Worm (Caenorhabditis elegans) whole organism, L4 larva: ENCODE results near the gene rib-2.

Experiments
- F26F4.8 ChIP-seq: fragments of 200-800 bp; sonication (Bioruptor generic); conservative IDR thresholded peaks from 2 replicates; pipeline ENCODE4 v1.3.6; 2022; ENCODE audit warnings: missing genetic modification characterization, missing compliant biosample characterization
- F44E2.7 ChIP-seq: fragments of 200-800 bp; sonication (Bioruptor generic); IDR thresholded peaks from 2 replicates; pipeline ENCODE4 v2.1.2; 2022; ENCODE audit warnings: missing genetic modification characterization, missing compliant biosample characterization
- T26A8.4 ChIP-seq: fragments of 200-800 bp; sonication (Bioruptor generic); IDR thresholded peaks from 2 replicates; pipeline ENCODE4 v1.3.6; 2022; ENCODE audit warnings: missing genetic modification characterization, missing compliant biosample characterization
- ZK337.2 ChIP-seq: fragments of 200-800 bp; sonication (Bioruptor generic); IDR thresholded peaks from 2 replicates; pipeline ENCODE4 v1.3.6; 2022; ENCODE audit warnings: missing genetic modification reagents, missing genetic modification characterization, missing compliant biosample characterization
- aha-1 ChIP-seq: fragments of 150-350 bp; peaks from one replicate; lab custom pipeline; 2014; ENCODE audit warnings: missing biosample characterization, missing genetic modification characterization
- ceh-20 ChIP-seq: fragments of 200-800 bp; sonication (Bioruptor generic); IDR thresholded peaks from 2 replicates; pipeline ENCODE4 v1.3.6; 2022; ENCODE audit warnings: missing genetic modification reagents, missing genetic modification characterization, missing compliant biosample characterization
- ceh-44 ChIP-seq: fragments of 200-800 bp; sonication (Bioruptor generic); IDR thresholded peaks from 2 replicates; pipeline ENCODE4 v1.3.6; 2022; ENCODE audit warnings: missing genetic modification reagents, missing genetic modification characterization, missing compliant biosample characterization
- ceh-82 ChIP-seq: sonication (generic microtip); optimal IDR thresholded peaks from 2 replicates; lab custom pipeline; 2017; ENCODE audit warnings: missing biosample characterization, missing genetic modification characterization
- ctbp-1 ChIP-seq: fragments of 200-800 bp; sonication (Bioruptor generic); IDR thresholded peaks from 2 replicates; pipeline ENCODE4 v1.3.6; 2022; ENCODE audit warnings: missing genetic modification reagents, missing genetic modification characterization, missing compliant biosample characterization
- daf-16 ChIP-seq, 3 experiments: sonication (generic microtip); optimal IDR thresholded peaks; 2 replicates each; lab custom pipeline; 2016 to 2017; ENCODE audit warnings: missing genetic modification characterization in 3 of 3, missing genetic modification reagents in 3 of 3, mild to moderate bottlenecking in 2 of 3, missing compliant biosample characterization in 2 of 3, missing biosample characterization in 1 of 3, moderate library complexity in 1 of 3
- dmd-9 ChIP-seq: fragments of 200-800 bp; sonication (Bioruptor generic); IDR thresholded peaks from 2 replicates; pipeline ENCODE4 v1.3.6; 2022; ENCODE audit warnings: missing genetic modification reagents, missing genetic modification characterization, missing compliant biosample characterization
- dpl-1 ChIP-seq: fragments of 150-350 bp; optimal IDR thresholded peaks from 2 replicates; lab custom pipeline; 2014; ENCODE audit warnings: missing biosample characterization, missing genetic modification reagents, missing genetic modification characterization
- dve-1 ChIP-seq: sonication (generic microtip); optimal IDR thresholded peaks from 2 replicates; lab custom pipeline; 2017; ENCODE audit warnings: antibody characterized with exemption, mild to moderate bottlenecking, missing genetic modification characterization, missing compliant biosample characterization; ENCODE audit not compliant: insufficient read depth
- fkh-10 ChIP-seq: fragments of 150-350 bp; optimal IDR thresholded peaks from 2 replicates; lab custom pipeline; 2014; ENCODE audit warnings: missing biosample characterization, missing genetic modification reagents, missing genetic modification characterization
- gei-8 ChIP-seq: fragments of 200-800 bp; sonication (Bioruptor generic); optimal IDR thresholded peaks from 2 replicates; lab custom pipeline; 2018; ENCODE audit warnings: mild to moderate bottlenecking, missing genetic modification characterization, missing compliant biosample characterization
- hlh-11 ChIP-seq: fragments of 200-800 bp; sonication (Bioruptor generic); optimal IDR thresholded peaks from 2 replicates; lab custom pipeline; 2018; ENCODE audit warnings: mild to moderate bottlenecking, missing genetic modification characterization, missing compliant biosample characterization
- hmg-1.1 ChIP-seq: fragments of 200-800 bp; sonication (Bioruptor generic); IDR thresholded peaks from 2 replicates; pipeline ENCODE4 v1.3.6; 2022; ENCODE audit warnings: missing genetic modification reagents, missing genetic modification characterization, missing compliant biosample characterization
- jun-1 ChIP-seq: fragments of 150-350 bp; optimal IDR thresholded peaks from 2 replicates; lab custom pipeline; 2014; ENCODE audit warnings: missing biosample characterization, missing genetic modification reagents, missing genetic modification characterization
- lin-13 ChIP-seq: fragments of 150-350 bp; optimal IDR thresholded peaks from 2 replicates; lab custom pipeline; 2014; ENCODE audit warnings: missing biosample characterization, missing genetic modification reagents, missing genetic modification characterization
- lin-15B ChIP-seq: fragments of 150-350 bp; sonication (generic microtip); optimal IDR thresholded peaks from 3 replicates; lab custom pipeline; 2014; ENCODE audit warnings: missing biosample characterization, missing genetic modification characterization
- lin-29 ChIP-seq: fragments of 200-800 bp; sonication (Bioruptor generic); IDR thresholded peaks from 2 replicates; pipeline ENCODE4 v1.3.6; 2022; ENCODE audit warnings: missing genetic modification reagents, missing genetic modification characterization, missing compliant biosample characterization
- lin-38 ChIP-seq: fragments of 200-800 bp; sonication (Bioruptor generic); IDR thresholded peaks from 2 replicates; pipeline ENCODE4 v1.3.6; 2022; ENCODE audit warnings: missing genetic modification reagents, missing genetic modification characterization, missing compliant biosample characterization
- lir-3 ChIP-seq: sonication (generic microtip); optimal IDR thresholded peaks from 2 replicates; lab custom pipeline; 2016; ENCODE audit warnings: mild to moderate bottlenecking, missing genetic modification characterization, missing compliant biosample characterization
- lsy-2 ChIP-seq, 2 experiments: fragments of 150-350 bp in 1 of 2; sonication (generic microtip) in 1 of 2; optimal IDR thresholded peaks; 2 replicates each; lab custom pipeline; 2014 to 2017; ENCODE audit warnings: missing biosample characterization in 2 of 2, missing genetic modification characterization in 2 of 2
- madf-5 ChIP-seq, 2 experiments: fragments of 200-800 bp; sonication (Bioruptor generic); IDR thresholded peaks; 2 replicates each; pipeline ENCODE4 v1.3.6; 2022; ENCODE audit warnings: missing compliant biosample characterization in 2 of 2, missing genetic modification characterization in 2 of 2
- madf-9 ChIP-seq: fragments of 200-800 bp; sonication (Bioruptor generic); conservative IDR thresholded peaks from 2 replicates; pipeline ENCODE4 v1.3.6; 2022; ENCODE audit warnings: missing genetic modification reagents, missing genetic modification characterization, missing compliant biosample characterization
- mdl-1 ChIP-seq, 2 experiments: fragments of 150-350 bp in 1 of 2; sonication (generic microtip) in 1 of 2; optimal IDR thresholded peaks; 2 replicates each; lab custom pipeline; 2014 to 2017; ENCODE audit warnings: missing biosample characterization in 2 of 2, missing genetic modification characterization in 2 of 2
- mep-1 ChIP-seq: fragments of 150-350 bp; sonication (generic microtip); optimal IDR thresholded peaks from 3 replicates; lab custom pipeline; 2014; ENCODE audit warnings: missing biosample characterization, missing genetic modification characterization
- mes-2 ChIP-seq: sonication (generic microtip); optimal IDR thresholded peaks from 2 replicates; lab custom pipeline; 2016; ENCODE audit warnings: missing genotype, mild to moderate bottlenecking, missing genetic modification characterization, missing compliant biosample characterization; ENCODE audit not compliant: poor library complexity, severe bottlenecking
- mxl-2 ChIP-seq: fragments of 200-800 bp; sonication (Bioruptor generic); conservative IDR thresholded peaks from 2 replicates; pipeline ENCODE4 v1.3.6; 2022; ENCODE audit warnings: missing genetic modification reagents, missing genetic modification characterization, missing compliant biosample characterization
- mxl-3 ChIP-seq: fragments of 200-800 bp; sonication (Bioruptor generic); optimal IDR thresholded peaks from 2 replicates; lab custom pipeline; 2018; ENCODE audit warnings: mild to moderate bottlenecking, missing genetic modification characterization, missing compliant biosample characterization
- nhr-10 ChIP-seq: fragments of 150-350 bp; optimal IDR thresholded peaks from 2 replicates; lab custom pipeline; 2014; ENCODE audit warnings: missing biosample characterization, missing genetic modification characterization
- nhr-11 ChIP-seq: fragments of 150-350 bp; optimal IDR thresholded peaks from 2 replicates; lab custom pipeline; 2014; ENCODE audit warnings: missing biosample characterization, missing genetic modification characterization
- nhr-237 ChIP-seq: sonication (generic microtip); optimal IDR thresholded peaks from 2 replicates; lab custom pipeline; 2017; ENCODE audit warnings: missing biosample characterization, missing genetic modification characterization
- nhr-25 ChIP-seq: sonication (generic microtip); optimal IDR thresholded peaks from 2 replicates; lab custom pipeline; 2017; ENCODE audit warnings: missing genetic modification characterization, mild to moderate bottlenecking, missing compliant biosample characterization, antibody characterized with exemption, moderate library complexity, borderline replicate concordance; ENCODE audit not compliant: insufficient read depth
- nhr-41 ChIP-seq: fragments of 200-800 bp; sonication (Bioruptor generic); IDR thresholded peaks from 2 replicates; pipeline ENCODE4 v1.3.6; 2022; ENCODE audit warnings: missing genetic modification reagents, missing genetic modification characterization, missing compliant biosample characterization
- nhr-42 ChIP-seq: fragments of 200-800 bp; sonication (Bioruptor generic); IDR thresholded peaks from 2 replicates; pipeline ENCODE4 v1.3.6; 2022; ENCODE audit warnings: missing genetic modification characterization, missing compliant biosample characterization
- nhr-77 ChIP-seq: fragments of 150-350 bp; optimal IDR thresholded peaks from 2 replicates; lab custom pipeline; 2014; ENCODE audit warnings: missing biosample characterization, missing genetic modification characterization
- pha-4 ChIP-seq, 2 experiments: fragments of 150-350 bp in 1 of 2; fragments of 200-800 bp in 1 of 2; sonication (Bioruptor generic) in 1 of 2; IDR thresholded peaks in 1 of 2; optimal IDR thresholded peaks in 1 of 2; 2 replicates each; pipeline versions ENCODE4 v1.3.6 to Lab custom; 2014 to 2022; ENCODE audit warnings: missing genetic modification characterization in 2 of 2, missing genetic modification reagents in 2 of 2, missing biosample characterization in 1 of 2, missing compliant biosample characterization in 1 of 2
- pqm-1 ChIP-seq: sonication (generic microtip); optimal IDR thresholded peaks from 2 replicates; lab custom pipeline; 2017; ENCODE audit warnings: missing biosample characterization, missing genetic modification characterization
- snpc-4 ChIP-seq: fragments of 150-350 bp; optimal IDR thresholded peaks from 2 replicates; lab custom pipeline; 2014; ENCODE audit warnings: missing biosample characterization, missing genetic modification characterization
- tag-97 ChIP-seq: fragments of 200-800 bp; sonication (Bioruptor generic); IDR thresholded peaks from 2 replicates; pipeline ENCODE4 v1.3.6; 2022; ENCODE audit warnings: missing genetic modification characterization, missing compliant biosample characterization
- unc-130 ChIP-seq: sonication (generic microtip); optimal IDR thresholded peaks from 2 replicates; lab custom pipeline; 2016; ENCODE audit warnings: missing genetic modification reagents, missing genetic modification characterization, missing compliant biosample characterization
- unc-39 ChIP-seq: sonication (generic microtip); optimal IDR thresholded peaks from 2 replicates; lab custom pipeline; 2017; ENCODE audit warnings: missing biosample characterization, missing genetic modification characterization
- unc-62 ChIP-seq, 3 experiments: fragments of 150-350 bp in 1 of 3; sonication (generic microtip); optimal IDR thresholded peaks in 2 of 3; peaks in 1 of 3; 1 replicate in 1 of 3; 2 replicates in 2 of 3; lab custom pipeline; 2014 to 2017; ENCODE audit warnings: missing biosample characterization in 3 of 3, missing genetic modification characterization in 3 of 3, missing genetic modification reagents in 3 of 3, missing genotype in 1 of 3
- zip-11 ChIP-seq: fragments of 200-800 bp; sonication (Bioruptor generic); IDR thresholded peaks from 2 replicates; pipeline ENCODE4 v1.3.6; 2022; ENCODE audit warnings: missing genetic modification characterization, missing compliant biosample characterization
- ztf-11 ChIP-seq: fragments of 150-350 bp; optimal IDR thresholded peaks from 2 replicates; lab custom pipeline; 2014; ENCODE audit warnings: missing biosample characterization, missing genetic modification characterization

The rib-2 gene

DNA sequence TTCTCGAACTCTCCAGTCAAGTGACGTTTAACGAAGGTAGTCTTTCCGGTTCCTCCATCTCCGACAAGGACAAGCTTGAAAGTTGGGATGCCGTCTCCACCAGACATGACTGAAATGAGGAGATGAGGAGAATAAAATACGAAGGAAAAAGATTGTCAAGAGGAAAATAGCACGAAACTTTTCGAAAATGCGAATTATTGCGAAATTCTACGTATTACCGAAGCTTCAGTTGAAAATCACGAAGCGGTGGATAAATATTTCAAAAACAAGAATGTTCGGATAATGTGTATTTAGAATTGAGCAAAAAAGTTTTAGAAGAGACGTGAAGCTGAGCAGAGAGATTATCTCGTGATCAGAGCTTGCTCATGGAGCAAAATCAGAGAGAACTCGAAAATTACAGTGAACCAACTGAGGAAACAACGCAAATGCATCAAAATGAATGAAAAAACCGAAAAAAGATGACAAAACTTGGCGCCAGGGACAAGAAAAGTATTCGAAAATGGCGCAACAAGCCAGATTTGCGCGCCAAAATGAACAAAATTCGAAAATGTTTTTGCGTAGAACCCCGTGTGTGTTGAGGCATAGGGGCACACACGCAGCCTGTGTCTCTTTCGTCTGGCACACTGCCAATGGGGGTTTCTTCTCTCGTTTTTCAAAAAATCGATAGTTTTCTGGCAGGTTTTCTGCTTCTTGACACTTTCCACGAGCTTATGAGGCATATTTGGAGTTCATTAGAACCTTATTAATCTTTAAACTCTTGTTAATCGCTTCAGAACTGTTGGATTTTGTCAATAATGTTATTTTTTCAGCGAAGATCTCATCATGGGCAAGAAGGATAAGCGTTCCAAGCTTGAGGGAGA is 5.2 kb downstream of the rib-2 start, which contains the start of the genes ran-1 and dkc-1 (continued):
- TF ChIP-seq unc-62 (GFP tag; optimal IDR thresholded peaks at IDR 0.05 in 1 of 2; lab: Kevin White, UChicago) (peak in 1 of 2 experiments; percentile 65), unc-62 (tag; optimal IDR thresholded peaks at IDR 0.05; lab: Kevin White, UChicago) (no peak), nhr-77 (tag; lab: Kevin White, UChicago) (no peak), nhr-237 (tag; lab: Kevin White, UChicago) (no peak), dmd-9 (GFP tag; lab: Robert Waterston, UW) (peak; percentile 59; the same call in 1 of the 2 replicates), ztf-11 (tag; lab: Kevin White, UChicago) (no peak), lin-15B (tag; lab: Kevin White, UChicago) (no peak), fkh-10 (GFP tag; lab: Kevin White, UChicago) (no peak), daf-16 (GFP tag; optimal IDR thresholded peaks at IDR 0.05; lab: Kevin White, UChicago) (no peak), daf-16 (tag; optimal IDR thresholded peaks at IDR 0.05; lab: Kevin White, UChicago) (peak; percentile 46), ceh-44 (GFP tag; lab: Robert Waterston, UW) (0 out of 2 replicates have a peak, but pooled peaks have one; percentile 49), lin-13 (GFP tag; lab: Kevin White, UChicago) (peak; percentile 87), zip-11 (no peak), ZK337.2 (GFP tag; lab: Robert Waterston, UW) (no peak), hlh-11 (tag; lab: Kevin White, UChicago) (peak; percentile 58), lin-38 (GFP tag; lab: Robert Waterston, UW) (peak; percentile 86), snpc-4 (tag; lab: Kevin White, UChicago) (no peak), hmg-1.1 (GFP tag; lab: Robert Waterston, UW) (peak; percentile 79), mes-2 (tag; lab: Kevin White, UChicago) (peak; percentile 84), dpl-1 (GFP tag; lab: Kevin White, UChicago) (peak; percentile 87), tag-97 (GFP tag; lab: Robert Waterston, UW) (no peak), jun-1 (tag; lab: Kevin White, UChicago) (no peak), mdl-1 (tag; optimal IDR thresholded peaks at IDR 0.05; lab: Kevin White, UChicago) (peak in 1 of 2 experiments; percentile 45), T26A8.4 (GFP tag; lab: Robert Waterston, UW) (no peak; the same call in 1 of the 2 replicates), aha-1 (tag; lab: Kevin White, UChicago) (peak; percentile 98), pqm-1 (tag; lab: Kevin White, UChicago) (no peak), unc-130 (GFP tag; lab: Kevin White, UChicago) (peak; percentile 86), lir-3 (no peak), dve-1 (peak; percentile 79), nhr-42 (GFP tag; lab: Robert Waterston, UW) (no peak), mep-1 (tag; lab: Kevin White, UChicago) (peak; percentile 79), madf-9 (GFP tag; lab: Robert Waterston, UW) (0 out of 2 replicates have a peak, but pooled peaks have one; percentile 19), madf-5 (GFP tag; IDR thresholded peaks at IDR 0.05; lab: Robert Waterston, UW) (no peak), nhr-11 (peak; percentile 68), ceh-82 (tag; lab: Kevin White, UChicago) (no peak), mxl-3 (GFP tag; lab: Kevin White, UChicago) (peak; percentile 9), mxl-2 (GFP tag; lab: Robert Waterston, UW) (no peak), ceh-20 (GFP tag; lab: Robert Waterston, UW) (no peak), pha-4 (GFP tag; IDR thresholded peaks at IDR 0.05; lab: Robert Waterston, UW) (no peak), pha-4 (tag; optimal IDR thresholded peaks at IDR 0.05; lab: Kevin White, UChicago) (peak; percentile 25), nhr-41 (GFP tag; lab: Robert Waterston, UW) (no peak), F26F4.8 (GFP tag; lab: Robert Waterston, UW) (no peak), nhr-25 (tag; lab: Kevin White, UChicago) (peak; percentile 13), nhr-10 (tag; lab: Kevin White, UChicago) (no peak), lsy-2 (tag; optimal IDR thresholded peaks at IDR 0.05; lab: Kevin White, UChicago) (peak in 1 of 2 experiments; percentile 85), F44E2.7 (GFP tag; lab: Robert Waterston, UW) (no peak), unc-39 (tag; lab: Kevin White, UChicago) (no peak), lin-29 (GFP tag; lab: Robert Waterston, UW) (no peak), ctbp-1 (GFP tag; lab: Robert Waterston, UW) (no peak), gei-8 (GFP tag; lab: Kevin White, UChicago) (no peak)
